Worm (Caenorhabditis elegans) whole organism, L4 larva: ENCODE data around the gene srx-119.
A peak's percentile ranks its signal among the peaks of the same experiment; 100 is the strongest.

ENCODE experiments used
- F10B5.3 ChIP-seq: sonication (generic microtip); optimal IDR thresholded peaks from 2 replicates; lab custom pipeline; 2016; ENCODE audit warnings: mild to moderate bottlenecking, missing genetic modification characterization, missing compliant biosample characterization
- F37D6.2 ChIP-seq: sonication (generic microtip); optimal IDR thresholded peaks from 2 replicates; lab custom pipeline; 2016; ENCODE audit warnings: mild to moderate bottlenecking, missing genetic modification characterization, missing compliant biosample characterization
- F44E2.7 ChIP-seq: fragments of 200-800 bp; sonication (Bioruptor generic); IDR thresholded peaks from 2 replicates; pipeline ENCODE4 v2.1.2; 2022; ENCODE audit warnings: missing genetic modification characterization, missing compliant biosample characterization
- F49E8.2 ChIP-seq: sonication (generic microtip); optimal IDR thresholded peaks from 2 replicates; lab custom pipeline; 2016; ENCODE audit warnings: missing compliant biosample characterization, mild to moderate bottlenecking, missing genetic modification characterization, borderline replicate concordance
- R02D3.7 ChIP-seq: fragments of 150-350 bp; sonication (generic microtip); optimal IDR thresholded peaks from 3 replicates; lab custom pipeline; 2014; ENCODE audit warnings: missing biosample characterization, missing genetic modification characterization
- T20F7.1 ChIP-seq: fragments of 200-800 bp; sonication (Bioruptor generic); optimal IDR thresholded peaks from 2 replicates; lab custom pipeline; 2018; ENCODE audit warnings: mild to moderate bottlenecking, missing genetic modification characterization, missing compliant biosample characterization
- Y75B8A.6 ChIP-seq: fragments of 200-800 bp; sonication (Bioruptor generic); IDR thresholded peaks from 2 replicates; pipeline ENCODE4 v1.3.6; 2022; ENCODE audit warnings: missing genetic modification reagents, missing genetic modification characterization, missing compliant biosample characterization
- ZK546.5 ChIP-seq, 2 experiments: sonication (generic microtip); optimal IDR thresholded peaks; 2 replicates each; lab custom pipeline; 2017; ENCODE audit warnings: missing biosample characterization in 2 of 2, missing genetic modification characterization in 2 of 2
- aha-1 ChIP-seq: fragments of 150-350 bp; peaks from one replicate; lab custom pipeline; 2014; ENCODE audit warnings: missing biosample characterization, missing genetic modification characterization
- ama-1 ChIP-seq: fragments of 150-350 bp; optimal IDR thresholded peaks from 2 replicates; lab custom pipeline; 2014; ENCODE audit warnings: inconsistent platforms, mixed read lengths
- arid-1 ChIP-seq: fragments of 200-800 bp; sonication (Bioruptor generic); conservative IDR thresholded peaks from 2 replicates; pipeline ENCODE4 v1.3.6; 2022; ENCODE audit warnings: missing genetic modification reagents, missing genetic modification characterization, missing compliant biosample characterization
- ceh-20 ChIP-seq: fragments of 200-800 bp; sonication (Bioruptor generic); IDR thresholded peaks from 2 replicates; pipeline ENCODE4 v1.3.6; 2022; ENCODE audit warnings: missing genetic modification reagents, missing genetic modification characterization, missing compliant biosample characterization
- daf-12 ChIP-seq: fragments of 150-350 bp; optimal IDR thresholded peaks from 2 replicates; lab custom pipeline; 2014; ENCODE audit warnings: missing biosample characterization, missing genetic modification reagents, missing genetic modification characterization
- daf-19 ChIP-seq: fragments of 200-800 bp; sonication (Bioruptor generic); conservative IDR thresholded peaks from 2 replicates; pipeline ENCODE4 v1.3.6; 2022; ENCODE audit warnings: missing genetic modification characterization, missing compliant biosample characterization
- dmd-8 ChIP-seq: fragments of 200-800 bp; sonication (Bioruptor generic); IDR thresholded peaks from 2 replicates; pipeline ENCODE4 v1.3.6; 2022; ENCODE audit warnings: missing genetic modification characterization, missing compliant biosample characterization
- egl-27 ChIP-seq: sonication (generic microtip); optimal IDR thresholded peaks from 3 replicates; lab custom pipeline; 2017; ENCODE audit warnings: missing biosample characterization, missing genetic modification reagents, missing genetic modification characterization
- lin-1 ChIP-seq: fragments of 200-800 bp; sonication (Bioruptor generic); IDR thresholded peaks from 2 replicates; pipeline ENCODE4 v1.3.6; 2022; ENCODE audit warnings: missing genetic modification reagents, missing genetic modification characterization, missing compliant biosample characterization
- lin-13 ChIP-seq: fragments of 150-350 bp; optimal IDR thresholded peaks from 2 replicates; lab custom pipeline; 2014; ENCODE audit warnings: missing biosample characterization, missing genetic modification reagents, missing genetic modification characterization
- lin-15B ChIP-seq: fragments of 150-350 bp; sonication (generic microtip); optimal IDR thresholded peaks from 3 replicates; lab custom pipeline; 2014; ENCODE audit warnings: missing biosample characterization, missing genetic modification characterization
- lin-38 ChIP-seq: fragments of 200-800 bp; sonication (Bioruptor generic); IDR thresholded peaks from 2 replicates; pipeline ENCODE4 v1.3.6; 2022; ENCODE audit warnings: missing genetic modification reagents, missing genetic modification characterization, missing compliant biosample characterization
- lsy-2 ChIP-seq, 2 experiments: fragments of 150-350 bp in 1 of 2; sonication (generic microtip) in 1 of 2; optimal IDR thresholded peaks; 2 replicates each; lab custom pipeline; 2014 to 2017; ENCODE audit warnings: missing biosample characterization in 2 of 2, missing genetic modification characterization in 2 of 2
- mdl-1 ChIP-seq, 2 experiments: fragments of 150-350 bp in 1 of 2; sonication (generic microtip) in 1 of 2; optimal IDR thresholded peaks; 2 replicates each; lab custom pipeline; 2014 to 2017; ENCODE audit warnings: missing biosample characterization in 2 of 2, missing genetic modification characterization in 2 of 2
- mdt-29 ChIP-seq: fragments of 200-800 bp; sonication (Bioruptor generic); IDR thresholded peaks from 2 replicates; pipeline ENCODE4 v1.3.6; 2022; ENCODE audit warnings: missing genetic modification reagents, missing genetic modification characterization, missing compliant biosample characterization
- mep-1 ChIP-seq: fragments of 150-350 bp; sonication (generic microtip); optimal IDR thresholded peaks from 3 replicates; lab custom pipeline; 2014; ENCODE audit warnings: missing biosample characterization, missing genetic modification characterization
- nhr-111 ChIP-seq: fragments of 200-800 bp; sonication (Bioruptor generic); optimal IDR thresholded peaks from 2 replicates; lab custom pipeline; 2018; ENCODE audit warnings: mild to moderate bottlenecking, missing genetic modification characterization, missing compliant biosample characterization
- nhr-25 ChIP-seq: sonication (generic microtip); optimal IDR thresholded peaks from 2 replicates; lab custom pipeline; 2017; ENCODE audit warnings: missing genetic modification characterization, mild to moderate bottlenecking, missing compliant biosample characterization, antibody characterized with exemption, moderate library complexity, borderline replicate concordance; ENCODE audit not compliant: insufficient read depth
- nhr-28 ChIP-seq: fragments of 150-350 bp; optimal IDR thresholded peaks from 2 replicates; lab custom pipeline; 2014; ENCODE audit warnings: missing biosample characterization, missing genetic modification characterization
- nhr-41 ChIP-seq: fragments of 200-800 bp; sonication (Bioruptor generic); IDR thresholded peaks from 2 replicates; pipeline ENCODE4 v1.3.6; 2022; ENCODE audit warnings: missing genetic modification reagents, missing genetic modification characterization, missing compliant biosample characterization
- nhr-48 ChIP-seq: sonication (generic microtip); optimal IDR thresholded peaks from 2 replicates; lab custom pipeline; 2016; ENCODE audit warnings: mild to moderate bottlenecking, missing genetic modification characterization, missing compliant biosample characterization
- nhr-6 ChIP-seq: fragments of 150-350 bp; optimal IDR thresholded peaks from 2 replicates; lab custom pipeline; 2014; ENCODE audit warnings: missing biosample characterization, missing genetic modification characterization
- nhr-76 ChIP-seq: fragments of 150-350 bp; optimal IDR thresholded peaks from 2 replicates; lab custom pipeline; 2014; ENCODE audit warnings: missing biosample characterization, missing genetic modification characterization
- pqm-1 ChIP-seq: sonication (generic microtip); optimal IDR thresholded peaks from 2 replicates; lab custom pipeline; 2017; ENCODE audit warnings: missing biosample characterization, missing genetic modification characterization
- unc-62 ChIP-seq, 3 experiments: fragments of 150-350 bp in 1 of 3; sonication (generic microtip); optimal IDR thresholded peaks in 2 of 3; peaks in 1 of 3; 1 replicate in 1 of 3; 2 replicates in 2 of 3; lab custom pipeline; 2014 to 2017; ENCODE audit warnings: missing biosample characterization in 3 of 3, missing genetic modification characterization in 3 of 3, missing genetic modification reagents in 3 of 3, missing genotype in 1 of 3
- zfp-2 ChIP-seq: sonication (generic microtip); optimal IDR thresholded peaks from 2 replicates; lab custom pipeline; 2016; ENCODE audit warnings: mild to moderate bottlenecking, missing genetic modification characterization, missing compliant biosample characterization

srx-119 gene

ce11 chrII:12549613-12550012 is 21.6 kb downstream of the srx-119 start (continued):
- TF ChIP-seq Y75B8A.6 (GFP tag; lab: Robert Waterston, UW) = no peak
- TF ChIP-seq R02D3.7 (tag; lab: Kevin White, UChicago) = no peak
- no peak for TF ChIP-seq mep-1 (tag; lab: Kevin White, UChicago)
- no peak for TF ChIP-seq nhr-48 (tag; lab: Kevin White, UChicago)
- TF ChIP-seq nhr-6 (tag; lab: Kevin White, UChicago) = no peak
- TF ChIP-seq T20F7.1 = no peak
- peak; percentile 47 for TF ChIP-seq nhr-28 (tag; lab: Kevin White, UChicago)
- TF ChIP-seq F44E2.7 (GFP tag; lab: Robert Waterston, UW) = no peak
- no peak for TF ChIP-seq ZK546.5 (tag; optimal IDR thresholded peaks at IDR 0.05; lab: Kevin White, UChicago)
- no peak for TF ChIP-seq lin-15B (tag; lab: Kevin White, UChicago)
- no peak for TF ChIP-seq F10B5.3 (tag; lab: Kevin White, UChicago)
- no peak for TF ChIP-seq nhr-41
- no peak for TF ChIP-seq lin-38 (GFP tag; lab: Robert Waterston, UW)
- TF ChIP-seq ceh-20 (GFP tag; lab: Robert Waterston, UW) = no peak
- no peak for TF ChIP-seq nhr-25 (tag; lab: Kevin White, UChicago)
- TF ChIP-seq, all 104 proteins: peak for 5

- TF ChIP-seq lin-1 (GFP tag; lab: Robert Waterston, UW) (no peak), aha-1 (tag; lab: Kevin White, UChicago) (peak; percentile 55)
- TF ChIP-seq, all 104 proteins: peak for 1
Observed at ce11 chrII:12550940-12551339, 22.9 kb downstream of the srx-119 start.

- TF ChIP-seq lin-15B (tag; lab: Kevin White, UChicago) (no peak), unc-62 (GFP tag; optimal IDR thresholded peaks at IDR 0.05 in 1 of 2; lab: Kevin White, UChicago) (peak in 1 of 2 experiments; percentile 89), unc-62 (tag; optimal IDR thresholded peaks at IDR 0.05; lab: Kevin White, UChicago) (no peak), mdl-1 (tag; optimal IDR thresholded peaks at IDR 0.05; lab: Kevin White, UChicago) (no peak)
- TF ChIP-seq, all 104 proteins: peak for 1
Observed at ce11 chrII:12555579-12555978, 27.5 kb downstream of the srx-119 start, which contains the start of gene F49C5.11. Gene F49C5.11, plus strand, starts transcription at chrII:12555879.

ce11 chrII:12560210-12560609 is 32.2 kb downstream of the srx-119 start, which contains the start of gene F49C5.12:
Gene F49C5.12, minus strand, starts transcription at chrII:12560310.
- TF ChIP-seq ama-1 (lab: Kevin White, UChicago) = no peak
- TF ChIP-seq F37D6.2 (tag; lab: Kevin White, UChicago) = no peak
- TF ChIP-seq nhr-76 = no peak
- TF ChIP-seq dmd-8 (GFP tag; lab: Robert Waterston, UW) = no peak
- TF ChIP-seq pqm-1 (tag; lab: Kevin White, UChicago) = no peak
- no peak for TF ChIP-seq lin-13 (GFP tag; lab: Kevin White, UChicago)
- no peak for TF ChIP-seq mep-1 (tag; lab: Kevin White, UChicago)
- no peak for TF ChIP-seq nhr-48 (tag; lab: Kevin White, UChicago)
- TF ChIP-seq F49E8.2 = no peak
- TF ChIP-seq daf-19 (GFP tag; lab: Robert Waterston, UW) = no peak
- TF ChIP-seq nhr-111 (GFP tag; lab: Kevin White, UChicago) = no peak
- no peak for TF ChIP-seq lsy-2 (tag; optimal IDR thresholded peaks at IDR 0.05; lab: Kevin White, UChicago)
- no peak for TF ChIP-seq arid-1 (GFP tag; lab: Robert Waterston, UW)
- TF ChIP-seq zfp-2 = no peak
- TF ChIP-seq egl-27 (tag; lab: Kevin White, UChicago) = no peak
- no peak for TF ChIP-seq mdt-29 (GFP tag; lab: Robert Waterston, UW)
- no peak for TF ChIP-seq daf-12 (tag; lab: Kevin White, UChicago)
- no peak for TF ChIP-seq ZK546.5 (tag; optimal IDR thresholded peaks at IDR 0.05; lab: Kevin White, UChicago)
